Fruit fly (Drosophila melanogaster): ENCODE measurements around the gene CG31381.

The CG31381 gene

dm6 chr3R:24908034-24908433 lies 31.2 kb downstream of the CG31381 start:
- TF ChIP-seq EcR (GFP tag; optimal IDR thresholded peaks at IDR 0.05) (no peak), psq (optimal IDR thresholded peaks at IDR 0.05) (no peak), Dll (optimal IDR thresholded peaks at IDR 0.05) (no peak), pan (optimal IDR thresholded peaks at IDR 0.05) (no peak), usp (GFP tag; optimal IDR thresholded peaks at IDR 0.05) (no peak), CG8478 (optimal IDR thresholded peaks at IDR 0.05) (no peak)

- TF ChIP-seq pan (optimal IDR thresholded peaks at IDR 0.05), result no peak
These were observed 33.3 kb downstream of the CG31381 start for dm6 chr3R:24910097-24910496.

- TF ChIP-seq pan (optimal IDR thresholded peaks at IDR 0.05), result no peak
- TF ChIP-seq usp (GFP tag; optimal IDR thresholded peaks at IDR 0.05), result no peak
- TF ChIP-seq CG8478 (optimal IDR thresholded peaks at IDR 0.05), result no peak
- TF ChIP-seq psq (optimal IDR thresholded peaks at IDR 0.05), result no peak
- TF ChIP-seq Dll (optimal IDR thresholded peaks at IDR 0.05), result no peak
- TF ChIP-seq EcR (GFP tag; optimal IDR thresholded peaks at IDR 0.05), result no peak
These were observed 38.0 kb downstream of the CG31381 start for dm6 chr3R:24914864-24915263.

- no peak for TF ChIP-seq psq (optimal IDR thresholded peaks at IDR 0.05)
- TF ChIP-seq CG8478 (optimal IDR thresholded peaks at IDR 0.05), result no peak
- no peak for TF ChIP-seq Dll (optimal IDR thresholded peaks at IDR 0.05)
- TF ChIP-seq EcR (GFP tag; optimal IDR thresholded peaks at IDR 0.05), result no peak
- no peak for TF ChIP-seq usp (GFP tag; optimal IDR thresholded peaks at IDR 0.05)
- no peak for TF ChIP-seq pan (optimal IDR thresholded peaks at IDR 0.05)
These were observed 41.2 kb downstream of the CG31381 start, which contains the start of the genes PIG-S, sud1 and CG11168 for dm6 chr3R:24917814-24918636. TSS of gene PIG-S (minus strand) at chr3R:24917864. TSS of gene sud1 (minus strand) at chr3R:24917864. TSS of gene CG11168 (plus strand) at chr3R:24918106.

dm6 chr3R:24922270-24922669 lies 45.4 kb downstream of the CG31381 start, which contains the start of gene Mink:
TSS of gene Mink (plus strand) at chr3R:24922473.
- TF ChIP-seq CG8478 (optimal IDR thresholded peaks at IDR 0.05) (no peak), usp (GFP tag; optimal IDR thresholded peaks at IDR 0.05) (no peak), Dll (optimal IDR thresholded peaks at IDR 0.05) (no peak), psq (optimal IDR thresholded peaks at IDR 0.05) (no peak), EcR (GFP tag; optimal IDR thresholded peaks at IDR 0.05) (no peak), pan (optimal IDR thresholded peaks at IDR 0.05) (no peak)

dm6 chr3R:24924916-24925315 lies 48.1 kb downstream of the CG31381 start, which contains the start of gene Trf4-2:
TSS of gene Trf4-2 (plus strand) at chr3R:24925216.
- TF ChIP-seq EcR (GFP tag; optimal IDR thresholded peaks at IDR 0.05) (no peak), Dll (optimal IDR thresholded peaks at IDR 0.05) (no peak), pan (optimal IDR thresholded peaks at IDR 0.05) (no peak), CG8478 (optimal IDR thresholded peaks at IDR 0.05) (no peak), usp (GFP tag; optimal IDR thresholded peaks at IDR 0.05) (no peak), psq (optimal IDR thresholded peaks at IDR 0.05) (no peak)

- TF ChIP-seq CG8478 (optimal IDR thresholded peaks at IDR 0.05), result no peak
- no peak for TF ChIP-seq psq (optimal IDR thresholded peaks at IDR 0.05)
- TF ChIP-seq pan (optimal IDR thresholded peaks at IDR 0.05), result no peak
- no peak for TF ChIP-seq usp (GFP tag; optimal IDR thresholded peaks at IDR 0.05)
- TF ChIP-seq Dll (optimal IDR thresholded peaks at IDR 0.05), result no peak
- TF ChIP-seq EcR (GFP tag; optimal IDR thresholded peaks at IDR 0.05), result no peak
These were observed 50.0 kb downstream of the CG31381 start for dm6 chr3R:24926752-24927320.
